Worm (Caenorhabditis elegans) whole organism, L2 larva: ENCODE results near the gene gst-16.

Source experiments
- ama-1 ChIP-seq: fragments of 150-350 bp; optimal IDR thresholded peaks from 2 replicates; lab custom pipeline; 2018; ENCODE audit warnings: inconsistent platforms
- ceh-82 ChIP-seq: fragments of 150-350 bp; optimal IDR thresholded peaks from 2 replicates; lab custom pipeline; 2014; ENCODE audit warnings: missing biosample characterization, missing genetic modification characterization
- crh-2 ChIP-seq: sonication (generic microtip); optimal IDR thresholded peaks from 2 replicates; lab custom pipeline; 2017; ENCODE audit warnings: missing biosample characterization, missing genetic modification characterization
- egl-27 ChIP-seq: sonication (generic microtip); optimal IDR thresholded peaks from 3 replicates; lab custom pipeline; 2017; ENCODE audit warnings: missing biosample characterization, missing genetic modification reagents, missing genetic modification characterization
- lin-13 ChIP-seq: fragments of 150-350 bp; optimal IDR thresholded peaks from 2 replicates; lab custom pipeline; 2014; ENCODE audit warnings: missing biosample characterization, missing genetic modification reagents, missing genetic modification characterization
- lin-39 ChIP-seq: fragments of 150-350 bp; optimal IDR thresholded peaks from 2 replicates; lab custom pipeline; 2014; ENCODE audit warnings: missing biosample characterization, missing genetic modification reagents, missing genetic modification characterization
- lsy-2 ChIP-seq, 2 experiments: fragments of 150-350 bp in 1 of 2; sonication (generic microtip) in 1 of 2; optimal IDR thresholded peaks; 2 replicates each; lab custom pipeline; 2014 to 2017; ENCODE audit warnings: missing biosample characterization in 2 of 2, missing genetic modification characterization in 2 of 2
- nhr-12 ChIP-seq: fragments of 150-350 bp; optimal IDR thresholded peaks from 2 replicates; lab custom pipeline; 2014; ENCODE audit warnings: missing biosample characterization, missing genetic modification characterization
- nhr-77 ChIP-seq: fragments of 150-350 bp; optimal IDR thresholded peaks from 2 replicates; lab custom pipeline; 2014; ENCODE audit warnings: missing biosample characterization, missing genetic modification characterization
- sma-3 ChIP-seq: sonication (generic microtip); optimal IDR thresholded peaks from 2 replicates; lab custom pipeline; 2016; ENCODE audit warnings: missing genetic modification reagents, missing genetic modification characterization, missing compliant biosample characterization
- snpc-4 ChIP-seq: fragments of 150-350 bp; optimal IDR thresholded peaks from 2 replicates; lab custom pipeline; 2014; ENCODE audit warnings: missing biosample characterization, missing genetic modification characterization
- ztf-11 ChIP-seq: sonication (generic microtip); optimal IDR thresholded peaks from 2 replicates; lab custom pipeline; 2017; ENCODE audit warnings: missing biosample characterization, missing genetic modification characterization

DNA sequence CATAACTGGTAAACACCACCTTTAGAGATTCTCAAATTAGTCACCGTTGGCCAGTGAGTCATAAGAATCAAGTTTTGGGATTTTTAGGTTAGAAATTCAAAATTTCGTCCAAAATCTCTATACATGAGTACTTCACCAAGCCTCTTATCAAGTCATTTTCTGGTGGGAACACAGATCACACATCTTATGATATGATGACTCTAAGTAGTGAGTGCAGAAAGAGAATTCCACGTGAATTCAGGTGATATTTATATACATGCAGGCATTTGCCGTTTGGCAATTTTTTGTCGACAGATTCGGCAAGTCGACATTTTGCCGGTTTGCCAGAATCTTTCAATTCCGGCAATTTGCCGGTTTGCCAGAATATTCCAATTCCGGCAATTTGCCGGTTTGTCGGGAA lies 47.8 kb upstream of the gst-16 start:
- TF ChIP-seq crh-2 (tag; lab: Kevin White, UChicago) (peak; percentile 32), lin-13 (GFP tag; lab: Kevin White, UChicago) (no peak), ztf-11 (no peak), lin-39 (tag; lab: Kevin White, UChicago) (no peak), lsy-2 (tag; optimal IDR thresholded peaks at IDR 0.05; lab: Kevin White, UChicago) (no peak), sma-3 (GFP tag; lab: Kevin White, UChicago) (peak; percentile 21), egl-27 (no peak), snpc-4 (no peak), nhr-12 (tag; lab: Kevin White, UChicago) (no peak), ama-1 (no peak), nhr-77 (tag; lab: Kevin White, UChicago) (no peak), ceh-82 (no peak)
